Fruit fly (Drosophila melanogaster): ENCODE measurements around the gene CG15545.

CG15545 gene

DNA sequence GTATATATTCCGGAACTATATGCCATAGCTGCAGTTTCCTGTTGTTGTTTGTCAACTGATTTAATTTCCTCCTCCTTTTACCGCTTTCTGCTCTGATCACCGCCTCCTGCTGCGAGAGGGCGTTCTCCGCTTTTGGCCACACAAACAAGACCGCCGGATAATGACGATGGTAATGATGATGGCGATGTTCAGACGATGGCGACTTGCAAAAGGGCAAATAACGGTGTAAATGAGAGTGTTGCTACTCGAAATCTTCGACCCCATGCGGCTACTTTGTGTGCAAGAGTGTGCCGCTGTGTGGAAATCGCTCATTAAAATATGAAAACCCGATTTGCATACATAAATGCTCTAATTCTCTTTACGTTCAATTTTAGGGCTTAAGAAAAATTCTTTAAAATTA lies 6.3 kb downstream of the CG15545 start:
- TF ChIP-seq ttk (optimal IDR thresholded peaks at IDR 0.05) = no peak
- TF ChIP-seq Myc (optimal IDR thresholded peaks at IDR 0.05) = no peak
- TF ChIP-seq Sin3A (optimal IDR thresholded peaks at IDR 0.05) = no peak
- no peak for TF ChIP-seq h (optimal IDR thresholded peaks at IDR 0.05)
- TF ChIP-seq psq (optimal IDR thresholded peaks at IDR 0.05) = no peak
- no peak for TF ChIP-seq insv (optimal IDR thresholded peaks at IDR 0.05)

DNA sequence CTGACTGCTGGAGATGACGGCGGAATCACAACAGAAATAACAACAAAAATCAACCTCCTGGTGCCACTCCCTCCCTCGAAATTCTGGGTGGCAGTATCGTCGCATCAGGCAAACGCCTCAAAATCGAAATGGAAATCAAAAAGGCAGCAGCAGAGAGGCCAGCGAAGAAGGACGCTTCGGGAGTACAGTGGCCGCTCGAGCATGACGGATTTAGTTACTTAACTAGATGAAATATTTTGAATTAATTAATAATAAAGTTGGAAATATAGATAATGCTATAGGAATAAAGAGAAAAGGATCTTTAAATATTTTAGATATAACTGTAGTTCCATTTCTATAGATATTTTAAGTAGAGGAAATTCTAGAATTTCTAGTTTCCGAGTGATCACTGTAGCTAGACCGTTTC lies 6.8 kb downstream of the CG15545 start:
- no peak for TF ChIP-seq psq (optimal IDR thresholded peaks at IDR 0.05)
- no peak for TF ChIP-seq h (optimal IDR thresholded peaks at IDR 0.05)

DNA sequence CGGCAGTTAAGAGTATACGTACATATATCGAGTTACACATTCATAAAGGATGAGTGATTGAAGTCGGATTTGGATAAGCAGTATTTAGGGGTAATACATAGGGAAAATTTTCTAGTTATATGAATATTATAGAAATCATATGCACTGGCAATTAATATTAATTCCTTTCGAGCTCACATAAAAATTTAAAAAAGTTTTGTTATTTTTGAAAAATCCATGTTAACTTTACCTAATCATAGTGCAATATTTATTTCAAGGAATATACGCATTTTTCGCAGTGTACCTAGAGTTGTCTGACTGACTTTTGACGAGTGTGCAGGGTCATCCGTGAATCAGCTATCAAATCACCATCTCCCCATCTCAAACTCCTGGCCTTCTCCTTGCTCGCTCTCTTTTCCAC lies 7.7 kb downstream of the CG15545 start:
- TF ChIP-seq Sin3A (optimal IDR thresholded peaks at IDR 0.05) (no peak), ttk (optimal IDR thresholded peaks at IDR 0.05) (no peak), h (optimal IDR thresholded peaks at IDR 0.05) (no peak), Myc (optimal IDR thresholded peaks at IDR 0.05) (no peak), psq (optimal IDR thresholded peaks at IDR 0.05) (no peak), insv (optimal IDR thresholded peaks at IDR 0.05) (no peak)

DNA sequence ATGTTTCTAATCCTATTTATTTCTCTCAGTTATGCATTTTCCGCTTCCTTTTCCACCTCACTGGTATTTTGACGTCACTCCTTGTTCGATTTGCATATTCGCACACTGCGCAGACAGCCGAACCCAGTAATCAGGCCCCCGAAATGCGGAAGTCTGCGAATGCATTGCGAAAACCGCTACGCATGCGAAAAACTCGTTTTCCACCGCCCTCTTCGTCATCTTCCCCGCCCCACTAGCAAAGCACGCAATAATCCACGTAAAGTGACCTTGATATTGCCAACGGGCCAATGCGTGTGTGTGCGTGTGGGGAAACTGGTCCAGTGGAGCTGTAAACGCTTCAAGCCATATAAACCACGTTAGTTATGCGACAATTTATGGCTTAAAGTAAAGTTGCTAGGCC lies 8.2 kb downstream of the CG15545 start:
- TF ChIP-seq Myc (optimal IDR thresholded peaks at IDR 0.05) (no peak), h (optimal IDR thresholded peaks at IDR 0.05) (no peak), Sin3A (optimal IDR thresholded peaks at IDR 0.05) (no peak), ttk (optimal IDR thresholded peaks at IDR 0.05) (no peak), psq (optimal IDR thresholded peaks at IDR 0.05) (no peak)

DNA sequence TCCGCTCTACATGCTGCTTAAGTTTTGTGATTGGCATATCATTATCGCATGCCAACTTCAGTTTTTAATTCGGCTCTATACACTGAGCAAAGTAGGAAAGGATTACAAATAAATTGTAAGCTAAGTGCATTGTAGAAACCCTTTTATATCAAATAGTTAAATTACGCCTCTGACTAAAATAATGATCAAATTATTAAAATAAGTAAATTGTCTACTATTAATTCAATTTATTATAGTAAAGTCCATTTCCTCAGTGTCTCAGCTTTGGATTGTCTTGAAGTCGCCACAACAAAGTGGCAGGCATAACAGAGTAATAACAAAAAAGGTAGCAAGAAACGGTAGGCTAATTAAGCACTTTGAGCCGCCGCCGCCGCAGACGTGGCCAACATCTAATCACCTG lies 9.7 kb downstream of the CG15545 start:
- TF ChIP-seq psq (optimal IDR thresholded peaks at IDR 0.05) = no peak
- no peak for TF ChIP-seq Sin3A (optimal IDR thresholded peaks at IDR 0.05)

DNA sequence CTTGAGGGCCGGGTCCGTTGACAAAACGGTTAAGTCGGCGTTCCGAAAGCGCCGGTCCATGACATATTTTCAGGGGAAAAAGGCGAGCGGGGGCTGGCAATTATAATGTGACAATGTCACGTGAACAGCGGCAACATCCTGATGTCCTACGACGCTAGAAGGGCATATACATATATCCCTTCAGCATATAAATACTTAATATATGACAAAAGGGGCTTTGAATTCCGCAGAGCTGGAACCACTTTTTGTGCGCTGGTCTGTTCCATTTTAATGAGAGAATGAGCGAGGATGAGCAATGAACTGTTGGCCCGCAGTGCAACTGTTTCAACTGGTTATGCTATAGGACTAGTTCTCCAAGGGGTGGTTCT lies 11.6 kb downstream of the CG15545 start:
- no peak for TF ChIP-seq Myc (optimal IDR thresholded peaks at IDR 0.05)
- TF ChIP-seq insv (optimal IDR thresholded peaks at IDR 0.05) = no peak
- no peak for TF ChIP-seq Sin3A (optimal IDR thresholded peaks at IDR 0.05)
- TF ChIP-seq psq (optimal IDR thresholded peaks at IDR 0.05) = no peak
- TF ChIP-seq h (optimal IDR thresholded peaks at IDR 0.05) = no peak
- TF ChIP-seq ttk (optimal IDR thresholded peaks at IDR 0.05) = no peak

DNA sequence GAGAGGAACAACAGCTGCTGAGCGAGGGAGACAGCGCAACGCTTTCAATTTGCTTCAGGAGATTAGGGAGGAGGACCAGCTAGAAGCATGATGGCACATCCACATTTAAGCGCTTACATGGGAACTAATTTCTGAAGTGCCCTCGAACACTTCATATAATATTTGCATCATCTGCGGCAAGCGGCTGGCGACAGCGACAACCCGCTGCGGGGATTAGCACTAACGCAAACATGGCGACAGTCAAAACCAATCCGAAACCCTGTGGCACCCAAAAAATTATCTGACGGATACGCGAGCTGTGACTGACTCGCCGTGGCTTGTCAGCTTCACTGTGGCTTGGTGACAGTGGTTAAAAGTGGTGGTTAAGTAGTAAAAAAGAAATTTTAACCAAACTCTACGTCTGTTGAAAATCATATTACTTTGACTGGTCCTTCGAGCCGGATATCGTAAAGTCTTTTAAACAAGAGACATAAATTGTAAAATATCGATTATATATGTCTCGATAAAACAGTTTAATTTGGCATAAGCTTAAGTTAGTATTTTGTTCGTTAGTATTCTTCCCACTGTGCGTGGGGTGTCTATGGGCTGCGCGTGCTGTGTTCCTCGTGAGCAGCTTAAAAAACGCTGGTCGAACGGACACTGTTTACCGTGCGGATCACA lies 12.1 kb downstream of the CG15545 start:
- TF ChIP-seq Myc (optimal IDR thresholded peaks at IDR 0.05) (no peak), h (optimal IDR thresholded peaks at IDR 0.05) (no peak), ttk (optimal IDR thresholded peaks at IDR 0.05) (no peak), insv (optimal IDR thresholded peaks at IDR 0.05) (no peak), psq (optimal IDR thresholded peaks at IDR 0.05) (no peak), Sin3A (optimal IDR thresholded peaks at IDR 0.05) (no peak)

DNA sequence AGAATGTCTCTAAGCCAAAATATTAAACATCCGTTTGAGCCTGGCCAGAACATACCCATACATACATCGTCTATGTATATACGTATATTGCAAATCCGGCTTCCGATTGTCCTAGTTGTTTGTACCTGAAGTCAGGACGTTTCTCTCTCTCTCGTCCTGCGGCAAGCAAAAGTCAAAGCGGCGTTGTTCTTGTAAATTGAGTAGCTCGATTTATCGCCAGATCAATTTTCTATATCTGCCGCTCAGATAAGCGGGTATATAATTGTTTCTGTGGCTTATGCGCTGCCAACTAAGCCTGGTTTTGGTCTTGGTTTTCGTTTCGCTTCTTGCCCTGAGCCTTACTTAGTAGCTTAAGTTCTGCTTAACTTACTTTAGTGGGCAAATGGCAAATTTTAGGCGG lies 15.6 kb downstream of the CG15545 start:
- TF ChIP-seq Sin3A (optimal IDR thresholded peaks at IDR 0.05) (no peak), psq (optimal IDR thresholded peaks at IDR 0.05) (no peak), insv (optimal IDR thresholded peaks at IDR 0.05) (no peak), h (optimal IDR thresholded peaks at IDR 0.05) (no peak), ttk (optimal IDR thresholded peaks at IDR 0.05) (no peak)

DNA sequence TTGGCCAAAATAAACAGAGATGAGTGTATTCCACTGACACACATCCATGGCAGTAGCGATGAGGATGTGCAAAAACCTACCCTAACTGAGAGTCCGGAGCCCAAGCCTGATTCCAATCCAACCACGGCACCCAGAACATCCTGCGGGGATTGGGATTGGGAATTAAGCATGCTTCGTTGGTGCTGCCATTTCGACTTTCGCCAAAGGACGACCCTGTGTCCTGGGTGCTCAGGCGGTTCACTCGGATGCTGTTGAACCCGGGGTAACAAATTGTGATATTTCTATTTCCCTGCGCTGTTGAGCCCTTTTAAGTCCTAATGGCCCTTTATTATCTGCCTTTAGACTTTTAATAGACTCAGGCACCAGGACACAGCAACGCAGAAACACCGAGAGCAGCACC lies 17.0 kb downstream of the CG15545 start:
- TF ChIP-seq Sin3A (optimal IDR thresholded peaks at IDR 0.05) = no peak

DNA sequence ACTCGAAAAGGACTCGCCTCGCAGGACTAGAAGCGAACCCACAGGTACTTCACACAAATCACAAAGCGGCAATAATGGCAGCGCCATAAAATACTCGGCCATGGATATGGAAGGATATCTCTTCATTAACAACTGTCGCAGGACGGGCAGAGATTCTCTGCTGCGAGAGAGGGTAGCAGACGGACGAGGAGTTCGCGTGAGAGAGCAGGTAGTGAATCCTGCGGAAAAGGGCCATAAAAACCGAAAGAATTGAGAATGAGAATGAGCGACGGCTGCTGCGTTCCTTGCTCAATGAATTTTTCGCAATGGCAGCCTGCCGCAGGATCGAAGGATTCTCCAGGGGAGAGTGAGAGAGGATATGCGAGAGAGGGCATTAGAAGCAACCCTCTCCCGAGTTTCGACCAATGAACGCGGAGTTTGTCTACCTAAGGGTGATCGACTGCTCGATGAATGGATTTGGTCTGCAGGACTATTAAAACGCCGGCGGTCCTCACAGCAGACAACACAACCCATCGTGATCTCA lies 20.2 kb downstream of the CG15545 start, which contains the start of gene tll:
TSS of gene tll (plus strand) at position 473 of the 523 bp plus-strand sequence.
- TF ChIP-seq ttk (optimal IDR thresholded peaks at IDR 0.05) = no peak

DNA sequence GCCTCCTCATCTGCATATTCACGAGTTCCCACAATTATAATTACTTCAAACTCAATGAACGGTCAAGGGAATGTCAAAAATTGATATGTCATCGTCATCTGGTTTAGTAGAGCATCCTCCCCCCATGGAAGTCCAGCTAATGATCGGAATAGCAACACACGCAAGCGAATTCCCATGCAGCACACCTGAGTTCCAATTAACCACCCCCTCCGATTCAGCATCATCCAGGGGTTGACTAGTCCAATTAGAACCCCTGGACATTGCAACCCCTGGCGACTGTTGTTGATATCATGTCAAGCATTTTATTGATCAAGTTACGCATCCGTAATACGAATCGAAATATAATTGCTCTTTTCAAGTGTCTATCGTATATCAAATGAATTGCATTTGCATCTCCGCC lies 21.7 kb downstream of the CG15545 start:
- no peak for TF ChIP-seq insv (optimal IDR thresholded peaks at IDR 0.05)
- TF ChIP-seq psq (optimal IDR thresholded peaks at IDR 0.05) = no peak
- TF ChIP-seq ttk (optimal IDR thresholded peaks at IDR 0.05) = no peak
- no peak for TF ChIP-seq h (optimal IDR thresholded peaks at IDR 0.05)
- no peak for TF ChIP-seq Myc (optimal IDR thresholded peaks at IDR 0.05)
- TF ChIP-seq Sin3A (optimal IDR thresholded peaks at IDR 0.05) = no peak

DNA sequence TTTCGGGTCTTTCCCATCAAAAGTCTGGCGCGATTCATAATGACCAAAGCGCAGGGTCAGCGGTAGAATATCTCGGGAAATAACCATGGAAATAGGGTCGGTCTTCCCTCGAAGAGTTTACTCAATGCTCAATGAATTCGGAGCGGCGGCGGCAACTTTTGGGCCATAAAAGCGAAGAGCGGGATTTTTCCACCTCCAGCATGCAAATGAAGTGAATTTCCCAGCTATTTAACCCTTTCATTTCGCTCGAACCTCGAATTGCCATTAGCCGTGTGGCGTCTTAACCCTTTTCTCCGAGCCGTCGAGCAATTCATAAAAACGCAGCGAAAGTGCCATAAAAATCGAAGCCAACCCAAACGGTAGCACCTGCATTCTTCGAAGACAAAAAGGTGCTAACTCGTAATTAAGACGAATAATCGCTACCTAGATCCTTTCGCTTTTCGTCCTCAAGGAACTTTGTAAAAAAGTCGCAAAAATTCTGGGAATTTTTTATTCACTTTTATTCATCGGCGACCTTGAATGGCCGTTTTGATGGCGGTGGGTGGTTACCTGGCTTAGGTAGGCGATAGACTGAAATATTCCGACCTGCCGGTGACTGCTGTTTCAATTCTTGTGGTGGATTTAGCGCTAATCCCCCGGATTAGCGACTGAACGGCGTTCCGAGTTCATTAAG lies 22.5 kb downstream of the CG15545 start:
- TF ChIP-seq insv (optimal IDR thresholded peaks at IDR 0.05) (no peak), Sin3A (optimal IDR thresholded peaks at IDR 0.05) (no peak), psq (optimal IDR thresholded peaks at IDR 0.05) (no peak), Myc (optimal IDR thresholded peaks at IDR 0.05) (no peak), ttk (optimal IDR thresholded peaks at IDR 0.05) (no peak), h (optimal IDR thresholded peaks at IDR 0.05) (no peak)

DNA sequence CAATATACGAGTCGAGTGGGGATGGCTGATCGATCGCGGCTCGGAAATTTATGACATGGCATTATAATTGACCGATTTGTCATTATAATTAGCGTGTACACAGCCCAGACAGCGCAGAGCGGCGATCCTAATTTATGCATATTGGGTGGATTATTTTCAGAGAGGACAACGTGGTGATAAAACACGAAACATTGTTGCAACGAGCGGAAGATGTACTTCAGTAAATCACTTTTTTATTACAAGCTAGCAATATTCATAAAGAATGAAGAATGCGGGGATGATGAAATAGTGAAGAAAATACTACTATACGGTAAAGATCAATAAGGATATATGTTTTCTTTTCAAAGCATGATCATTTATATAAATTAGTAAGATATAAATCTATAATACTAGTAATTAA lies 27.7 kb downstream of the CG15545 start:
- TF ChIP-seq h (optimal IDR thresholded peaks at IDR 0.05) (no peak), insv (optimal IDR thresholded peaks at IDR 0.05) (no peak), ttk (optimal IDR thresholded peaks at IDR 0.05) (no peak), psq (optimal IDR thresholded peaks at IDR 0.05) (no peak), Myc (optimal IDR thresholded peaks at IDR 0.05) (no peak), Sin3A (optimal IDR thresholded peaks at IDR 0.05) (no peak)

Measured in Kc167 (cell line).